Worm (Caenorhabditis elegans): ENCODE results near the gene T04F8.7.

DNA sequence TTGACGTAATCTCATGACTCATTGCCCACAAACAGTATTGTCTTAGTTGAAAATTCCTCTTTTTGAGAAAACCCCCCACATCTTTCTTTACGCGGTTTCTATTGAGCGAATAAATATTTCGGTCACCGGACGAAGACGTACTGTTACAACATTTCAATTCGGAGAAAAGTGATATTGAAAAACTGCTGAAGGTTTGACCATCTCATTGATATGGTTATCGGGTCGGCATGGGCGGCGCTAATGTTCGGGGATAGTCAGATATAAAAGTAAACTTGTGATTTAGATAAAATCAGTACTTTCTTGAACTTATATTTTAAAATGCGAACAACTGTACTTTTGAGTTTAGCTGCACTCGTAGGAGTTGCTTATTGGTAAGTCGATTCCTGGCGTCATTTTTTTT, 33.6 kb downstream of the T04F8.7 start, which contains the start of gene T04F8.8:
- TF ChIP-seq dpl-1 (GFP tag; optimal IDR thresholded peaks at IDR 0.05) (no peak), pha-4 (tag; optimal IDR thresholded peaks at IDR 0.05) (no peak), unc-130 (GFP tag; optimal IDR thresholded peaks at IDR 0.05) (no peak), B0336.3 (GFP tag; IDR thresholded peaks at IDR 0.05) (no peak), lin-35 (GFP tag; optimal IDR thresholded peaks at IDR 0.05) (no peak), nhr-120 (GFP tag; IDR thresholded peaks at IDR 0.05) (no peak), F22D6.2 (tag; optimal IDR thresholded peaks at IDR 0.05) (no peak), Y67H2A.10 (GFP tag; conservative IDR thresholded peaks at IDR 0.05) (no peak), snpc-4 (GFP tag; optimal IDR thresholded peaks at IDR 0.05) (no peak), snpc-4 (tag; optimal IDR thresholded peaks at IDR 0.05) (no peak), unc-62 (GFP tag; optimal IDR thresholded peaks at IDR 0.05) (no peak), gei-17 (GFP tag; optimal IDR thresholded peaks at IDR 0.05) (no peak), ama-1 (optimal IDR thresholded peaks at IDR 0.05) (no peak), ama-1 (GFP tag; optimal IDR thresholded peaks at IDR 0.05) (no peak)

All from whole organism, young adult.